Fruit fly (Drosophila melanogaster): ENCODE results near the gene CG17786.

- peak; percentile 93 for TF ChIP-seq CG15710 (tag; optimal IDR thresholded peaks at IDR 0.05)
- TF ChIP-seq CG34367 (tag; optimal IDR thresholded peaks at IDR 0.05): peak; percentile 85
- peak; percentile 88 for TF ChIP-seq Pif1B (GFP tag; optimal IDR thresholded peaks at IDR 0.05)
- TF ChIP-seq CG17806 (tag; optimal IDR thresholded peaks at IDR 0.05): peak; percentile 85
- TF ChIP-seq CG4496 (GFP tag; IDR thresholded peaks at IDR 0.05): peak; percentile 71
Observed at dm6 chr3R:24266786-24267579, 48.5 kb upstream of the CG17786 start.
